Worm (Caenorhabditis elegans) whole organism, L4/young adult: ENCODE data around the gene his-62.

Experiments used
- dao-5 ChIP-seq: sonication (generic microtip); optimal IDR thresholded peaks from 2 replicates; lab custom pipeline; 2016; ENCODE audit warnings: missing genotype, missing genetic modification characterization, moderate library complexity, missing compliant biosample characterization
- him-1 ChIP-seq: sonication (generic microtip); optimal IDR thresholded peaks from 2 replicates; lab custom pipeline; 2016; ENCODE audit warnings: missing genotype, missing genetic modification reagents, missing genetic modification characterization, missing compliant biosample characterization

ce11 chrIV:7500924-7501323, 14.6 kb downstream of the his-62 start:
- TF ChIP-seq him-1 (no peak), dao-5 (tag; lab: Kevin White, UChicago) (no peak)
